Fruit fly (Drosophila melanogaster): ENCODE results near the gene Grl36b.

The Grl36b gene

dm6 chr2L:18141471-18142345, 16.2 kb upstream of the Grl36b start (continued):
- TF ChIP-seq B-H2 (GFP tag; optimal IDR thresholded peaks at IDR 0.05): no peak
- TF ChIP-seq YL-1 (GFP tag; optimal IDR thresholded peaks at IDR 0.05): no peak
- no peak for TF ChIP-seq ham (GFP tag; IDR thresholded peaks at IDR 0.05)
- peak; percentile 45 for TF ChIP-seq slou (GFP tag; optimal IDR thresholded peaks at IDR 0.05)
- TF ChIP-seq Xrp1 (GFP tag; IDR thresholded peaks at IDR 0.05): peak; percentile 57; the same call in 1 of the 2 replicates
- TF ChIP-seq CG10321 (GFP tag; IDR thresholded peaks at IDR 0.05): no peak
- TF ChIP-seq CG9797 (GFP tag; optimal IDR thresholded peaks at IDR 0.05): no peak
- TF ChIP-seq CG13894 (tag; optimal IDR thresholded peaks at IDR 0.05): peak; percentile 37
- TF ChIP-seq Optix (GFP tag; IDR thresholded peaks at IDR 0.05): 0 out of 3 replicates have a peak, but pooled peaks have one; percentile 22
- peak; percentile 55 for TF ChIP-seq Six4 (GFP tag; optimal IDR thresholded peaks at IDR 0.05)
- peak in 1 of 2 experiments; percentile 78 for TF ChIP-seq Hr51 (GFP tag; optimal IDR thresholded peaks at IDR 0.05)
- no peak for TF ChIP-seq ab (GFP tag; optimal IDR thresholded peaks at IDR 0.05)
- peak; percentile 4 for TF ChIP-seq maf-S (GFP tag; optimal IDR thresholded peaks at IDR 0.05)
- TF ChIP-seq CG31388 (GFP tag; optimal IDR thresholded peaks at IDR 0.05): no peak
- TF ChIP-seq CG4424 (GFP tag; optimal IDR thresholded peaks at IDR 0.05): peak; percentile 70
- no peak for TF ChIP-seq sr (GFP tag; IDR thresholded peaks at IDR 0.05)
- peak; percentile 87 for TF ChIP-seq HLHmδ (GFP tag; optimal IDR thresholded peaks at IDR 0.05)
- TF ChIP-seq CG6765 (GFP tag; optimal IDR thresholded peaks at IDR 0.05): peak; percentile 58
- peak in 1 of 2 experiments; percentile 41 for TF ChIP-seq Eip74EF (GFP tag; optimal IDR thresholded peaks at IDR 0.05)
- peak; percentile 38; the same call in 1 of the 2 replicates for TF ChIP-seq Ptx1 (GFP tag; IDR thresholded peaks at IDR 0.05)
- TF ChIP-seq CG13424 (tag; optimal IDR thresholded peaks at IDR 0.05): peak; percentile 69
- peak; percentile 72 for TF ChIP-seq CG8924 (tag; optimal IDR thresholded peaks at IDR 0.05)
- TF ChIP-seq repo (GFP tag; optimal IDR thresholded peaks at IDR 0.05): no peak
- TF ChIP-seq CG10147 (GFP tag; optimal IDR thresholded peaks at IDR 0.05): peak; percentile 57
- TF ChIP-seq NFAT (GFP tag; IDR thresholded peaks at IDR 0.05): no peak
- no peak for TF ChIP-seq pfk (GFP tag; optimal IDR thresholded peaks at IDR 0.05)
- no peak for TF ChIP-seq CG17612 (GFP tag; IDR thresholded peaks at IDR 0.05)
- peak; percentile 71 for TF ChIP-seq CG7839 (tag; optimal IDR thresholded peaks at IDR 0.05)
- peak; percentile 57 for TF ChIP-seq CG1529 (GFP tag; optimal IDR thresholded peaks at IDR 0.05)
- no peak for TF ChIP-seq usp (GFP tag; optimal IDR thresholded peaks at IDR 0.05)
- no peak for TF ChIP-seq ranshi (GFP tag; IDR thresholded peaks at IDR 0.05)
- peak; percentile 9 for TF ChIP-seq Atf-2 (GFP tag; optimal IDR thresholded peaks at IDR 0.05)
- TF ChIP-seq otp (GFP tag; IDR thresholded peaks at IDR 0.05): no peak; the same call in 2 of the 3 replicates
- peak; percentile 58 for TF ChIP-seq Ssrp (tag; optimal IDR thresholded peaks at IDR 0.05)
- TF ChIP-seq Scr (GFP tag; IDR thresholded peaks at IDR 0.05; ENCODE audit: partially characterized antibody): 0 out of 2 replicates have a peak, but pooled peaks have one; percentile 30
- no peak for TF ChIP-seq abd-A (tag; optimal IDR thresholded peaks at IDR 0.05)
- TF ChIP-seq Elba2 (GFP tag; optimal IDR thresholded peaks at IDR 0.05): no peak
- no peak for TF ChIP-seq crol (GFP tag; IDR thresholded peaks at IDR 0.05)
- TF ChIP-seq aop (GFP tag; IDR thresholded peaks at IDR 0.05): no peak
- no peak for TF ChIP-seq fd64A (GFP tag; optimal IDR thresholded peaks at IDR 0.05)
- TF ChIP-seq vvl (GFP tag; IDR thresholded peaks at IDR 0.05): peak; percentile 48; the same call in 1 of the 2 replicates
- TF ChIP-seq kni (GFP tag; optimal IDR thresholded peaks at IDR 0.05): peak; percentile 20
- no peak for TF ChIP-seq CG9876 (GFP tag; optimal IDR thresholded peaks at IDR 0.05)
- no peak for TF ChIP-seq CG6791 (GFP tag; IDR thresholded peaks at IDR 0.05; ENCODE audit: partially characterized antibody)
- TF ChIP-seq pzg (GFP tag; optimal IDR thresholded peaks at IDR 0.05): no peak
- peak; percentile 60; the same call in 1 of the 2 replicates for TF ChIP-seq CG32772 (GFP tag; IDR thresholded peaks at IDR 0.05)
- peak; percentile 71 for TF ChIP-seq phol (tag; optimal IDR thresholded peaks at IDR 0.05)
- TF ChIP-seq CG17829 (tag; optimal IDR thresholded peaks at IDR 0.05): peak; percentile 62
